Worm (Caenorhabditis elegans) whole organism, L3 larva: ENCODE data around the gene vhp-1.

Experiments used
- fkh-10 ChIP-seq: sonication (generic microtip); optimal IDR thresholded peaks from 2 replicates; lab custom pipeline; 2017; ENCODE audit warnings: missing biosample characterization, missing genetic modification reagents, missing genetic modification characterization
- mdl-1 ChIP-seq: fragments of 150-350 bp; optimal IDR thresholded peaks from 2 replicates; lab custom pipeline; 2014; ENCODE audit warnings: missing biosample characterization, missing genetic modification characterization
- pha-4 ChIP-seq: fragments of 150-350 bp; optimal IDR thresholded peaks from 2 replicates; lab custom pipeline; 2014; ENCODE audit warnings: missing biosample characterization, missing genetic modification reagents, missing genetic modification characterization
- tbx-2 ChIP-seq: sonication (generic microtip); optimal IDR thresholded peaks from 2 replicates; lab custom pipeline; 2016; ENCODE audit warnings: mild to moderate bottlenecking, missing genetic modification characterization, missing compliant biosample characterization

DNA sequence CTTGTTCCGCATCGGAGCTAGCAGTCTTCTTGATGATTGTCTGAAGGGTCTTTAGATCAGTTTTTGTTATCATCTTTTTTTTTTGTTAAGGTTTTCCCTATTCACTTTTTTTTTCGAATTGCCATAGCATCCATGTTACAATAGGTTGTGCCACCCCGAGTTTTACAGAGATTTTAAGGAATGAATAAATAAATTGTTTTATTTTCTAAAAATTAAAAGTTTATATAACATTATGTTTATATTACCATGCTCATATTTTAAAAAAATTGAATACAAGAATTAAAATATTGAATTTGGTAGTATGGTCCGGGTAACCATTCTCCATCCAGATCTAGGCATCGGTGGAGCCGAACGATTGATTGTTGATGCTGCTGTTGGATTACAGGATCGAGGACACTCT, 51.9 kb downstream of the vhp-1 start, which contains the start of gene algn-2:
- no peak for TF ChIP-seq fkh-10 (GFP tag; lab: Kevin White, UChicago)
- no peak for TF ChIP-seq tbx-2 (tag; lab: Kevin White, UChicago)
- no peak for TF ChIP-seq mdl-1
- no peak for TF ChIP-seq pha-4 (tag; lab: Kevin White, UChicago)
